Fruit fly (Drosophila melanogaster) whole organism, prepupa: ENCODE data around the gene CG9240.
A peak's percentile ranks its signal among the peaks of the same experiment; 100 is the strongest.

Experiments used
- Blimp-1 ChIP-seq: fragments of 200-800 bp; sonication (Bioruptor generic); optimal IDR thresholded peaks from 3 replicates; lab custom pipeline; 2017; ENCODE audit warnings: missing biosample characterization, missing genetic modification characterization, mild to moderate bottlenecking, moderate library complexity, missing genetic modification reagents
- CG10669 ChIP-seq: fragments of 200-800 bp; sonication (Bioruptor generic); optimal IDR thresholded peaks from 3 replicates; lab custom pipeline; 2018; ENCODE audit warnings: missing biosample characterization, mild to moderate bottlenecking, missing genetic modification characterization, moderate library complexity
- CG15336 ChIP-seq: fragments of 200-800 bp; sonication (Bioruptor generic); IDR thresholded peaks from 2 replicates; pipeline ENCODE4 v1.3.6; 2022; ENCODE audit warnings: missing biosample characterization, missing genetic modification characterization
- CG16779 ChIP-seq: fragments of 200-800 bp; sonication (Bioruptor generic); optimal IDR thresholded peaks from 3 replicates; lab custom pipeline; 2017; ENCODE audit warnings: missing biosample characterization, mild to moderate bottlenecking, missing genetic modification characterization
- CG3032 ChIP-seq: fragments of 200-800 bp; optimal IDR thresholded peaks from 2 replicates; lab custom pipeline; 2019; ENCODE audit warnings: missing biosample characterization, mild to moderate bottlenecking, missing genetic modification characterization, moderate library complexity
- CG31627 ChIP-seq: fragments of 200-800 bp; sonication (Bioruptor generic); optimal IDR thresholded peaks from 3 replicates; lab custom pipeline; 2016; ENCODE audit warnings: missing biosample characterization, missing genetic modification characterization
- CG32006 ChIP-seq: fragments of 200-800 bp; sonication (Bioruptor generic); optimal IDR thresholded peaks from 3 replicates; lab custom pipeline; 2017; ENCODE audit warnings: missing biosample characterization, mild to moderate bottlenecking, missing genetic modification characterization
- CG4318 ChIP-seq: fragments of 200-800 bp; sonication (Bioruptor generic); optimal IDR thresholded peaks from 3 replicates; lab custom pipeline; 2017; ENCODE audit warnings: missing biosample characterization, mild to moderate bottlenecking, missing genetic modification characterization
- CG6163 ChIP-seq: fragments of 200-800 bp; sonication (Bioruptor generic); IDR thresholded peaks from 3 replicates; pipeline ENCODE4 v1.3.6; 2022; ENCODE audit warnings: missing biosample characterization, missing genetic modification characterization
- CG6792 ChIP-seq: fragments of 200-800 bp; sonication (Bioruptor generic); optimal IDR thresholded peaks from 3 replicates; lab custom pipeline; 2016; ENCODE audit warnings: missing biosample characterization, missing genetic modification characterization
- CG8119 ChIP-seq: fragments of 200-800 bp; sonication (Bioruptor generic); IDR thresholded peaks from 3 replicates; pipeline ENCODE4 v1.3.6; 2022; ENCODE audit warnings: missing biosample characterization, missing genetic modification characterization
- CG8319 ChIP-seq: fragments of 200-800 bp; sonication (Bioruptor generic); optimal IDR thresholded peaks from 3 replicates; lab custom pipeline; 2016; ENCODE audit warnings: missing biosample characterization, missing genetic modification characterization
- Eip78C ChIP-seq: fragments of 200-800 bp; sonication (Bioruptor generic); peaks from one replicate; lab custom pipeline; 2016; ENCODE audit warnings: missing biosample characterization, missing genetic modification characterization
- Eip93F ChIP-seq: fragments of 200-800 bp; sonication (Bioruptor generic); optimal IDR thresholded peaks from 2 replicates; lab custom pipeline; 2016; ENCODE audit warnings: missing biosample characterization, mild to moderate bottlenecking, missing genetic modification characterization
- Ets21C ChIP-seq: fragments of 200-800 bp; sonication (Bioruptor generic); optimal IDR thresholded peaks from 3 replicates; lab custom pipeline; 2016; ENCODE audit warnings: missing biosample characterization, missing genetic modification characterization
- Ets96B ChIP-seq: fragments of 200-800 bp; optimal IDR thresholded peaks from 2 replicates; lab custom pipeline; 2019; ENCODE audit warnings: missing biosample characterization, mild to moderate bottlenecking, missing genetic modification characterization, moderate library complexity
- Gug ChIP-seq: fragments of 200-800 bp; sonication (Bioruptor generic); IDR thresholded peaks from 2 replicates; pipeline ENCODE4 v1.3.6; 2022; ENCODE audit warnings: missing biosample characterization, missing genetic modification characterization
- Hr39 ChIP-seq: fragments of 200-800 bp; sonication (Bioruptor generic); optimal IDR thresholded peaks from 2 replicates; lab custom pipeline; 2016; ENCODE audit warnings: missing biosample characterization, missing genetic modification characterization
- Hr4 ChIP-seq: fragments of 200-800 bp; sonication (Bioruptor generic); optimal IDR thresholded peaks from 3 replicates; lab custom pipeline; 2016; ENCODE audit warnings: missing biosample characterization, missing genetic modification characterization
- Lpt ChIP-seq: fragments of 200-800 bp; sonication (Bioruptor generic); optimal IDR thresholded peaks from 3 replicates; lab custom pipeline; 2016; ENCODE audit warnings: missing biosample characterization, missing genetic modification characterization
- Met ChIP-seq: fragments of 200-800 bp; sonication (Bioruptor generic); optimal IDR thresholded peaks from 3 replicates; lab custom pipeline; 2016; ENCODE audit warnings: missing biosample characterization, missing genetic modification characterization
- OdsH ChIP-seq: fragments of 200-800 bp; sonication (Bioruptor generic); optimal IDR thresholded peaks from 3 replicates; lab custom pipeline; 2016; ENCODE audit warnings: missing biosample characterization, missing genetic modification characterization
- Smox ChIP-seq: fragments of 200-800 bp; sonication (Bioruptor generic); optimal IDR thresholded peaks from 3 replicates; lab custom pipeline; 2016; ENCODE audit warnings: missing biosample characterization, missing genetic modification characterization
- Sox102F ChIP-seq: fragments of 200-800 bp; sonication (Bioruptor generic); optimal IDR thresholded peaks from 2 replicates; lab custom pipeline; 2016; ENCODE audit warnings: missing biosample characterization, mild to moderate bottlenecking, missing genetic modification characterization
- Sox15 ChIP-seq: fragments of 200-800 bp; sonication (Bioruptor generic); optimal IDR thresholded peaks from 3 replicates; lab custom pipeline; 2016; ENCODE audit warnings: missing biosample characterization, missing genetic modification characterization
- achi ChIP-seq: fragments of 200-800 bp; sonication (Bioruptor generic); optimal IDR thresholded peaks from 3 replicates; lab custom pipeline; 2016; ENCODE audit warnings: missing biosample characterization, missing genetic modification characterization
- acj6 ChIP-seq: fragments of 200-800 bp; sonication (Bioruptor generic); optimal IDR thresholded peaks from 3 replicates; lab custom pipeline; 2016; ENCODE audit warnings: missing biosample characterization, missing genetic modification characterization
- cyc ChIP-seq: fragments of 200-800 bp; sonication (Bioruptor generic); optimal IDR thresholded peaks from 3 replicates; lab custom pipeline; 2016; ENCODE audit warnings: missing biosample characterization, missing genetic modification characterization
- dac ChIP-seq: fragments of 200-800 bp; sonication (Bioruptor generic); optimal IDR thresholded peaks from 2 replicates; lab custom pipeline; 2017; ENCODE audit warnings: missing biosample characterization, mild to moderate bottlenecking, missing genetic modification characterization
- dsx ChIP-seq: fragments of 200-800 bp; optimal IDR thresholded peaks from 3 replicates; lab custom pipeline; 2019; ENCODE audit warnings: missing biosample characterization, mild to moderate bottlenecking, missing genetic modification characterization, moderate library complexity; ENCODE audit not compliant: poor library complexity, severe bottlenecking
- eg ChIP-seq: fragments of 200-800 bp; sonication (Bioruptor generic); IDR thresholded peaks from 3 replicates; pipeline ENCODE4 v1.3.6; 2022; ENCODE audit warnings: missing biosample characterization, missing genetic modification characterization
- esn ChIP-seq: fragments of 200-800 bp; sonication (Bioruptor generic); optimal IDR thresholded peaks from 2 replicates; lab custom pipeline; 2016; ENCODE audit warnings: missing biosample characterization, mild to moderate bottlenecking, missing genetic modification characterization, moderate library complexity
- fd59A ChIP-seq: fragments of 200-800 bp; sonication (Bioruptor generic); optimal IDR thresholded peaks from 2 replicates; lab custom pipeline; 2017; ENCODE audit warnings: missing biosample characterization, mild to moderate bottlenecking, missing genetic modification characterization, missing genetic modification reagents
- fd85E ChIP-seq: fragments of 200-800 bp; sonication (Bioruptor generic); optimal IDR thresholded peaks from 3 replicates; lab custom pipeline; 2016; ENCODE audit warnings: missing biosample characterization, missing genetic modification characterization
- fkh ChIP-seq: fragments of 200-800 bp; sonication (Bioruptor generic); optimal IDR thresholded peaks from 3 replicates; lab custom pipeline; 2017; ENCODE audit warnings: missing biosample characterization, mild to moderate bottlenecking, missing genetic modification characterization, moderate library complexity
- lz ChIP-seq: fragments of 200-800 bp; sonication (Bioruptor generic); optimal IDR thresholded peaks from 3 replicates; lab custom pipeline; 2016; ENCODE audit warnings: missing biosample characterization, missing genetic modification characterization
- net ChIP-seq: fragments of 200-800 bp; sonication (Bioruptor generic); optimal IDR thresholded peaks from 3 replicates; lab custom pipeline; 2016; ENCODE audit warnings: missing biosample characterization, missing genetic modification characterization
- pdm3 ChIP-seq: fragments of 200-800 bp; sonication (Bioruptor generic); optimal IDR thresholded peaks from 3 replicates; lab custom pipeline; 2016; ENCODE audit warnings: missing biosample characterization, missing genetic modification characterization
- salr ChIP-seq, 2 experiments: fragments of 200-800 bp; sonication (Bioruptor generic); optimal IDR thresholded peaks; 3 replicates each; lab custom pipeline; 2016 to 2018; ENCODE audit warnings: missing biosample characterization in 2 of 2, missing genetic modification characterization in 2 of 2, mild to moderate bottlenecking in 1 of 2
- spab ChIP-seq: fragments of 200-800 bp; sonication (Bioruptor generic); optimal IDR thresholded peaks from 2 replicates; lab custom pipeline; 2017; ENCODE audit warnings: missing biosample characterization, mild to moderate bottlenecking, missing genetic modification characterization, missing genetic modification reagents
- ss ChIP-seq, 2 experiments: fragments of 200-800 bp; sonication (Bioruptor generic); optimal IDR thresholded peaks; 2 replicates in 1 of 2; 3 replicates in 1 of 2; lab custom pipeline; 2017 to 2018; ENCODE audit warnings: mild to moderate bottlenecking in 2 of 2, missing biosample characterization in 2 of 2, missing genetic modification characterization in 2 of 2, moderate library complexity in 1 of 2
- svp ChIP-seq: fragments of 200-800 bp; sonication (Bioruptor generic); peaks from one replicate; lab custom pipeline; 2016; ENCODE audit warnings: missing biosample characterization, missing genetic modification characterization
- vri ChIP-seq: fragments of 200-800 bp; sonication (Bioruptor generic); optimal IDR thresholded peaks from 3 replicates; lab custom pipeline; 2016; ENCODE audit warnings: missing biosample characterization, mild to moderate bottlenecking, missing genetic modification characterization

Gene CG9240

DNA sequence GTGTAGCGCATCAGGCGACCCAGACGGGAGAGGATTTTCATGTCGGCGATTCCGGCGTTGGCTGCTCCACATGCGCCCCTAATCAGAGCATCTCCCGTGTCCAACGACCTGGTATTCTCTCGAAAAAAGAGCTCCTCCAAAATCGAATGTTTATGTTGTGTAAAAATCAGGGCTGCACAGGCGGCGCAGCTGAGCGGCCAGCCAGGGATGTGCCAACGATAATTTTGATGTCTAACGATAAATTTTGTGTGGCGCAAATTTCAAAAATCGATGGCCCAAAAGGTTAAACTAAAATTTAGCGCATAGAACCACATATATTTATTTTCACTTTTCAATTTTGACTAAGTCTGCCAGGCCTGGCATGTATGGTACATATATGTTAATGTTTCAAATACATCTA, at the start of gene CG9240:
TSS of gene CG9240 (minus strand) at position 213 of the 400 bp plus-strand sequence.
- no peak for TF ChIP-seq esn (GFP tag; lab: Kevin White, UChicago)
- no peak for TF ChIP-seq Lpt (GFP tag; lab: Kevin White, UChicago)
- TF ChIP-seq svp (GFP tag; lab: Kevin White, UChicago), result peak; percentile 67
- TF ChIP-seq CG8319 (GFP tag; lab: Kevin White, UChicago), result no peak
- no peak for TF ChIP-seq CG6792 (GFP tag; lab: Kevin White, UChicago)
- no peak for TF ChIP-seq eg

DNA sequence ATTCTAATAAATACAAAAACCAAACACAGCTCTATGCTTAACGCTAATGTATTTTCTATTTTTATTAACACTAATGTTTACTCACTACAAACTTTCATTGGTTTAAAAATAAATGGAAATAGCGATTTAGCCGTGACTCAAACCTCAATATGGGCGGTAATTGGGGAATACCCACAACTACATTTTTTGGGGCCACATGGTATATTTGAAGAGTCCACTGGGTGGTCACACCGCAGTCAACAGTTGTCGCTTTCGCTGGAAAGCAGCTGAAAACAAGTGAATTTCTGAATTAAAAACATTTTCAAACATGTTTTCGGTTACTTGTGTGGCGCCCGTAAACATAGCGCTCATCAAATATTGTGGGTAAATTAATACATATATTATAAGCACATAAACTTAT, 47.9 kb upstream of the CG9240 start, which contains the start of gene Mvd:
TSS of gene Mvd (plus strand) at position 222 of the 400 bp plus-strand sequence.
- TF ChIP-seq fkh (peak; percentile 90), Eip78C (GFP tag; lab: Kevin White, UChicago) (peak; percentile 64), Hr39 (GFP tag; lab: Kevin White, UChicago) (no peak), CG3032 (tag; lab: Kevin White, UChicago) (peak; percentile 6), spab (GFP tag; lab: Kevin White, UChicago) (no peak), Blimp-1 (GFP tag; lab: Kevin White, UChicago) (peak; percentile 65)
- TF ChIP-seq, all 60 proteins: peak for 4

DNA sequence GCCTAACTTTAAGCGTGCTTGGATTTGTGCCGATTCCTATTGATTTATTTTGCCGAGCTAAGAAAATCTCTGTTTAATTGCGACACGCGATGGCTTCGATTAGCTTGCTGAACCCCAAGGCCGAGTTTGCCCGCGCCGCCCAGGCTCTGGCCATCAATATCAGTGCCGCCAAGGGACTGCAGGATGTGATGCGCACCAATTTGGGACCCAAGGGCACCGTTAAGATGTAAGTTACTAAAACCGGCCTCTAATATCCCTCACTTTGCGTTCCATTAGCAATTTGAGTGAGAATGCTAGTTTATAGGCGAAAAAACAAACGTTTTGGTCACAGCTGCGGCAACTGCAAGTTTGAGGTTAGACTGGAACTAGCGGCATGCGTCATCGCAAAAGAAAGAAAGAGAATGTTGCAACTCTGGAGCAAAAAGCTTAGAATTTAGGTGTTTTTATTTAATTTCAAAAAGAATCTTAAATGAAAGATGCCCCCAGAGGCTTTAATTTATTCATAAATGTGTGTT, 45.7 kb upstream of the CG9240 start:
- TF ChIP-seq CG16779 (no peak), CG15336 (GFP tag; lab: Robert Waterston, UW) (no peak), Ets96B (tag; lab: Kevin White, UChicago) (no peak), acj6 (GFP tag; lab: Kevin White, UChicago) (no peak), Hr4 (no peak), Lpt (GFP tag; lab: Kevin White, UChicago) (no peak), ss (GFP tag; optimal IDR thresholded peaks at IDR 0.05; lab: Kevin White, UChicago) (no peak), svp (GFP tag; lab: Kevin White, UChicago) (no peak), pdm3 (GFP tag; lab: Kevin White, UChicago) (no peak), dac (GFP tag; lab: Kevin White, UChicago) (no peak), Sox102F (no peak), eg (no peak), Blimp-1 (GFP tag; lab: Kevin White, UChicago) (no peak), CG4318 (no peak), Met (GFP tag; lab: Kevin White, UChicago) (no peak), vri (no peak), Hr39 (GFP tag; lab: Kevin White, UChicago) (no peak), Eip93F (GFP tag; lab: Kevin White, UChicago) (no peak), Eip78C (GFP tag; lab: Kevin White, UChicago) (no peak)

DNA sequence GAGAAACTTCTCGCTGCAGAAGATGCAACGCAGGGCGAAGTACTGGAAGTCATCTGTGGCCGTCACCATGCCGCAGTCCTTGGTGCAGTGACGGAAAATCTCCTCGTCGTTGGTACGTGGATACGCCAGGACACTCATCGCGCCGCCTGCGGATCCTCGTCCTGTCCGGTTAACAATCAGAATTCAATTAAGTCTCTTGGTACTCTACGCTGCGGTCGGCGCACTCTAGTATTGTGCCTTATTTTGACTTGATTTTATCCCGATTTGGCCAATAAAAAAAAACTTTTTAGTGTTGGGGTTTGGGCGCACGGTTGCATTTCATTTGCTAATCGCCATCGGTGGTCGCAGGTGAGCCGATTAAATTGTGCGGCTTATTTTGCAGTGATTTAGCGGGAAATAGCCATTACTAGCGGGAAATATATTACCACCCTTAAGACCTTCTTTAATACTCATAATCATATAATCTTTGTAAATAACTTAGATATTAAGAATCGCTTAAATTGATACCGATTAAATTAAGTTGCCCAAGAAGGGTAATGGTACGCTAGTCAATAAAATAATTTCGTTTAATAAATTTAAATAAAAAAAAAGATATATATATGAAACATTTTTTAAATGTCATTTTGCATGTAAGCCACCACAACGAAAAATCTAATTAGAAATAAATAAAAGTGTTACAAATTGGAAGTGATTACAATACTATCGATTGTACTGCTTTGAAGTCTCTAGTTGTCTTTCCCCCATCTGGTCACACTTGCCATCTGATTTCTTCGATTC, 45.0 kb upstream of the CG9240 start, which contains the start of the genes CG8944 and CCT6:
TSS of gene CG8944 (minus strand) at position 327 of the 777 bp plus-strand sequence.
TSS of gene CCT6 (plus strand) at position 744 of the 777 bp plus-strand sequence.
- no peak for TF ChIP-seq CG15336 (GFP tag; lab: Robert Waterston, UW)
- TF ChIP-seq CG3032 (tag; lab: Kevin White, UChicago), result peak; percentile 7
- no peak for TF ChIP-seq CG32006 (GFP tag; lab: Kevin White, UChicago)
- no peak for TF ChIP-seq svp (GFP tag; lab: Kevin White, UChicago)
- TF ChIP-seq Eip93F (GFP tag; lab: Kevin White, UChicago), result no peak
- no peak for TF ChIP-seq acj6 (GFP tag; lab: Kevin White, UChicago)
- no peak for TF ChIP-seq fd85E (GFP tag; lab: Kevin White, UChicago)
- TF ChIP-seq CG6792 (GFP tag; lab: Kevin White, UChicago), result no peak
- TF ChIP-seq CG8119 (GFP tag; lab: Robert Waterston, UW), result no peak
- no peak for TF ChIP-seq Smox
- no peak for TF ChIP-seq fd59A (GFP tag; lab: Kevin White, UChicago)
- TF ChIP-seq cyc (GFP tag; lab: Kevin White, UChicago), result no peak
- TF ChIP-seq Eip78C (GFP tag; lab: Kevin White, UChicago), result peak; percentile 46
- TF ChIP-seq CG4318, result no peak
- TF ChIP-seq OdsH (GFP tag; lab: Kevin White, UChicago), result no peak
- peak; percentile 20 for TF ChIP-seq lz (GFP tag; lab: Kevin White, UChicago)
- TF ChIP-seq dsx (GFP tag; lab: Kevin White, UChicago), result no peak
- no peak for TF ChIP-seq CG31627 (GFP tag; lab: Kevin White, UChicago)
- no peak for TF ChIP-seq CG10669 (GFP tag; lab: Kevin White, UChicago)
- no peak for TF ChIP-seq CG6163
- TF ChIP-seq ss (GFP tag; optimal IDR thresholded peaks at IDR 0.05; lab: Kevin White, UChicago), result no peak
- TF ChIP-seq Sox15 (GFP tag; lab: Kevin White, UChicago), result no peak
- no peak for TF ChIP-seq achi (GFP tag; lab: Kevin White, UChicago)
- TF ChIP-seq net (GFP tag; lab: Kevin White, UChicago), result no peak
- no peak for TF ChIP-seq Gug (GFP tag; lab: Robert Waterston, UW)
- TF ChIP-seq salr (GFP tag; optimal IDR thresholded peaks at IDR 0.05; lab: Kevin White, UChicago), result no peak
- TF ChIP-seq Ets21C (GFP tag; lab: Kevin White, UChicago), result peak; percentile 7
- no peak for TF ChIP-seq Lpt (GFP tag; lab: Kevin White, UChicago)
